Worm (Caenorhabditis elegans) whole organism, L4 larva: ENCODE results near the gene C52A10.3.
A peak's percentile ranks its signal among the peaks of the same experiment; 100 is the strongest.

ENCODE experiments used
- D1046.2 ChIP-seq: fragments of 200-800 bp; sonication (Bioruptor generic); IDR thresholded peaks from 2 replicates; pipeline ENCODE4 v1.3.6; 2022; ENCODE audit warnings: missing genetic modification characterization, missing compliant biosample characterization
- F26F4.8 ChIP-seq: fragments of 200-800 bp; sonication (Bioruptor generic); conservative IDR thresholded peaks from 2 replicates; pipeline ENCODE4 v1.3.6; 2022; ENCODE audit warnings: missing genetic modification characterization, missing compliant biosample characterization
- R02D3.7 ChIP-seq: fragments of 150-350 bp; sonication (generic microtip); optimal IDR thresholded peaks from 3 replicates; lab custom pipeline; 2014; ENCODE audit warnings: missing biosample characterization, missing genetic modification characterization
- T26A8.4 ChIP-seq: fragments of 200-800 bp; sonication (Bioruptor generic); IDR thresholded peaks from 2 replicates; pipeline ENCODE4 v1.3.6; 2022; ENCODE audit warnings: missing genetic modification characterization, missing compliant biosample characterization
- Y105C5A.15 ChIP-seq: fragments of 200-800 bp; sonication (Bioruptor generic); IDR thresholded peaks from 2 replicates; pipeline ENCODE4 v1.3.6; 2022; ENCODE audit warnings: missing genetic modification characterization, missing compliant biosample characterization
- Y48G9A.11 ChIP-seq: fragments of 200-800 bp; sonication (Bioruptor generic); IDR thresholded peaks from 2 replicates; pipeline ENCODE4 v1.3.6; 2022; ENCODE audit warnings: missing genetic modification reagents, missing genetic modification characterization, missing compliant biosample characterization
- Y75B8A.6 ChIP-seq: fragments of 200-800 bp; sonication (Bioruptor generic); IDR thresholded peaks from 2 replicates; pipeline ENCODE4 v1.3.6; 2022; ENCODE audit warnings: missing genetic modification reagents, missing genetic modification characterization, missing compliant biosample characterization
- ZK337.2 ChIP-seq: fragments of 200-800 bp; sonication (Bioruptor generic); IDR thresholded peaks from 2 replicates; pipeline ENCODE4 v1.3.6; 2022; ENCODE audit warnings: missing genetic modification reagents, missing genetic modification characterization, missing compliant biosample characterization
- aha-1 ChIP-seq: fragments of 150-350 bp; peaks from one replicate; lab custom pipeline; 2014; ENCODE audit warnings: missing biosample characterization, missing genetic modification characterization
- arid-1 ChIP-seq: fragments of 200-800 bp; sonication (Bioruptor generic); conservative IDR thresholded peaks from 2 replicates; pipeline ENCODE4 v1.3.6; 2022; ENCODE audit warnings: missing genetic modification reagents, missing genetic modification characterization, missing compliant biosample characterization
- ceh-20 ChIP-seq: fragments of 200-800 bp; sonication (Bioruptor generic); IDR thresholded peaks from 2 replicates; pipeline ENCODE4 v1.3.6; 2022; ENCODE audit warnings: missing genetic modification reagents, missing genetic modification characterization, missing compliant biosample characterization
- ceh-28 ChIP-seq: fragments of 150-350 bp; optimal IDR thresholded peaks from 2 replicates; lab custom pipeline; 2014; ENCODE audit warnings: missing biosample characterization, missing genetic modification reagents, missing genetic modification characterization
- ceh-32 ChIP-seq: sonication (generic microtip); optimal IDR thresholded peaks from 2 replicates; lab custom pipeline; 2016; ENCODE audit warnings: mild to moderate bottlenecking, missing genetic modification characterization, missing compliant biosample characterization; ENCODE audit not compliant: poor library complexity
- ceh-44 ChIP-seq: fragments of 200-800 bp; sonication (Bioruptor generic); IDR thresholded peaks from 2 replicates; pipeline ENCODE4 v1.3.6; 2022; ENCODE audit warnings: missing genetic modification reagents, missing genetic modification characterization, missing compliant biosample characterization
- ceh-62 ChIP-seq: sonication (generic microtip); optimal IDR thresholded peaks from 2 replicates; lab custom pipeline; 2017; ENCODE audit warnings: missing biosample characterization, missing genetic modification characterization
- ceh-82 ChIP-seq: sonication (generic microtip); optimal IDR thresholded peaks from 2 replicates; lab custom pipeline; 2017; ENCODE audit warnings: missing biosample characterization, missing genetic modification characterization
- cey-2 ChIP-seq: sonication (generic microtip); optimal IDR thresholded peaks from 3 replicates; lab custom pipeline; 2017; ENCODE audit warnings: missing genetic modification characterization, mild to moderate bottlenecking, missing compliant biosample characterization, antibody characterized with exemption, borderline replicate concordance; ENCODE audit not compliant: insufficient read depth
- ctbp-1 ChIP-seq: fragments of 200-800 bp; sonication (Bioruptor generic); IDR thresholded peaks from 2 replicates; pipeline ENCODE4 v1.3.6; 2022; ENCODE audit warnings: missing genetic modification reagents, missing genetic modification characterization, missing compliant biosample characterization
- daf-12 ChIP-seq: fragments of 150-350 bp; optimal IDR thresholded peaks from 2 replicates; lab custom pipeline; 2014; ENCODE audit warnings: missing biosample characterization, missing genetic modification reagents, missing genetic modification characterization
- dmd-8 ChIP-seq: fragments of 200-800 bp; sonication (Bioruptor generic); IDR thresholded peaks from 2 replicates; pipeline ENCODE4 v1.3.6; 2022; ENCODE audit warnings: missing genetic modification characterization, missing compliant biosample characterization
- dpl-1 ChIP-seq: fragments of 150-350 bp; optimal IDR thresholded peaks from 2 replicates; lab custom pipeline; 2014; ENCODE audit warnings: missing biosample characterization, missing genetic modification reagents, missing genetic modification characterization
- egl-27 ChIP-seq: sonication (generic microtip); optimal IDR thresholded peaks from 3 replicates; lab custom pipeline; 2017; ENCODE audit warnings: missing biosample characterization, missing genetic modification reagents, missing genetic modification characterization
- hmg-1.1 ChIP-seq: fragments of 200-800 bp; sonication (Bioruptor generic); IDR thresholded peaks from 2 replicates; pipeline ENCODE4 v1.3.6; 2022; ENCODE audit warnings: missing genetic modification reagents, missing genetic modification characterization, missing compliant biosample characterization
- lin-15B ChIP-seq: fragments of 150-350 bp; sonication (generic microtip); optimal IDR thresholded peaks from 3 replicates; lab custom pipeline; 2014; ENCODE audit warnings: missing biosample characterization, missing genetic modification characterization
- lin-38 ChIP-seq: fragments of 200-800 bp; sonication (Bioruptor generic); IDR thresholded peaks from 2 replicates; pipeline ENCODE4 v1.3.6; 2022; ENCODE audit warnings: missing genetic modification reagents, missing genetic modification characterization, missing compliant biosample characterization
- lsy-2 ChIP-seq, 2 experiments: fragments of 150-350 bp in 1 of 2; sonication (generic microtip) in 1 of 2; optimal IDR thresholded peaks; 2 replicates each; lab custom pipeline; 2014 to 2017; ENCODE audit warnings: missing biosample characterization in 2 of 2, missing genetic modification characterization in 2 of 2
- madf-5 ChIP-seq, 2 experiments: fragments of 200-800 bp; sonication (Bioruptor generic); IDR thresholded peaks; 2 replicates each; pipeline ENCODE4 v1.3.6; 2022; ENCODE audit warnings: missing compliant biosample characterization in 2 of 2, missing genetic modification characterization in 2 of 2
- madf-9 ChIP-seq: fragments of 200-800 bp; sonication (Bioruptor generic); conservative IDR thresholded peaks from 2 replicates; pipeline ENCODE4 v1.3.6; 2022; ENCODE audit warnings: missing genetic modification reagents, missing genetic modification characterization, missing compliant biosample characterization
- mep-1 ChIP-seq: fragments of 150-350 bp; sonication (generic microtip); optimal IDR thresholded peaks from 3 replicates; lab custom pipeline; 2014; ENCODE audit warnings: missing biosample characterization, missing genetic modification characterization
- mxl-3 ChIP-seq: fragments of 200-800 bp; sonication (Bioruptor generic); optimal IDR thresholded peaks from 2 replicates; lab custom pipeline; 2018; ENCODE audit warnings: mild to moderate bottlenecking, missing genetic modification characterization, missing compliant biosample characterization
- nhr-102 ChIP-seq: sonication (generic microtip); optimal IDR thresholded peaks from 2 replicates; lab custom pipeline; 2016; ENCODE audit warnings: mild to moderate bottlenecking, missing genetic modification characterization, moderate library complexity, missing compliant biosample characterization
- nhr-111 ChIP-seq: fragments of 200-800 bp; sonication (Bioruptor generic); optimal IDR thresholded peaks from 2 replicates; lab custom pipeline; 2018; ENCODE audit warnings: mild to moderate bottlenecking, missing genetic modification characterization, missing compliant biosample characterization
- nhr-237 ChIP-seq: sonication (generic microtip); optimal IDR thresholded peaks from 2 replicates; lab custom pipeline; 2017; ENCODE audit warnings: missing biosample characterization, missing genetic modification characterization
- nhr-41 ChIP-seq: fragments of 200-800 bp; sonication (Bioruptor generic); IDR thresholded peaks from 2 replicates; pipeline ENCODE4 v1.3.6; 2022; ENCODE audit warnings: missing genetic modification reagents, missing genetic modification characterization, missing compliant biosample characterization
- nhr-48 ChIP-seq: sonication (generic microtip); optimal IDR thresholded peaks from 2 replicates; lab custom pipeline; 2016; ENCODE audit warnings: mild to moderate bottlenecking, missing genetic modification characterization, missing compliant biosample characterization
- nhr-6 ChIP-seq: fragments of 150-350 bp; optimal IDR thresholded peaks from 2 replicates; lab custom pipeline; 2014; ENCODE audit warnings: missing biosample characterization, missing genetic modification characterization
- nhr-76 ChIP-seq: fragments of 150-350 bp; optimal IDR thresholded peaks from 2 replicates; lab custom pipeline; 2014; ENCODE audit warnings: missing biosample characterization, missing genetic modification characterization
- nhr-77 ChIP-seq: fragments of 150-350 bp; optimal IDR thresholded peaks from 2 replicates; lab custom pipeline; 2014; ENCODE audit warnings: missing biosample characterization, missing genetic modification characterization
- php-3 ChIP-seq: fragments of 200-800 bp; sonication (Bioruptor generic); IDR thresholded peaks from 2 replicates; pipeline ENCODE4 v1.3.6; 2022; ENCODE audit warnings: missing genetic modification reagents, missing genetic modification characterization, missing compliant biosample characterization
- pqm-1 ChIP-seq: sonication (generic microtip); optimal IDR thresholded peaks from 2 replicates; lab custom pipeline; 2017; ENCODE audit warnings: missing biosample characterization, missing genetic modification characterization
- rbr-2 ChIP-seq: sonication (generic microtip); optimal IDR thresholded peaks from 2 replicates; lab custom pipeline; 2016; ENCODE audit warnings: missing genotype, missing genetic modification characterization, missing compliant biosample characterization
- sdz-12 ChIP-seq: fragments of 200-800 bp; sonication (Bioruptor generic); optimal IDR thresholded peaks from 2 replicates; lab custom pipeline; 2018; ENCODE audit warnings: mild to moderate bottlenecking, missing genetic modification characterization, missing compliant biosample characterization
- set-16 ChIP-seq: fragments of 200-800 bp; sonication (Bioruptor generic); IDR thresholded peaks from 2 replicates; pipeline ENCODE4 v1.3.6; 2022; ENCODE audit warnings: missing genetic modification reagents, missing genetic modification characterization, missing compliant biosample characterization
- snpc-4 ChIP-seq: fragments of 150-350 bp; optimal IDR thresholded peaks from 2 replicates; lab custom pipeline; 2014; ENCODE audit warnings: missing biosample characterization, missing genetic modification characterization
- spr-3 ChIP-seq: fragments of 200-800 bp; sonication (Bioruptor generic); optimal IDR thresholded peaks from 2 replicates; lab custom pipeline; 2018; ENCODE audit warnings: mild to moderate bottlenecking, missing genetic modification characterization, missing compliant biosample characterization
- vab-7 ChIP-seq: fragments of 200-800 bp; sonication (Bioruptor generic); IDR thresholded peaks from 2 replicates; pipeline ENCODE4 v1.3.6; 2022; ENCODE audit warnings: missing genetic modification reagents, missing genetic modification characterization, missing compliant biosample characterization
- zag-1 ChIP-seq: fragments of 150-350 bp; optimal IDR thresholded peaks from 2 replicates; lab custom pipeline; 2014; ENCODE audit warnings: missing biosample characterization, missing genetic modification characterization
- zfp-3 ChIP-seq: fragments of 200-800 bp; sonication (Bioruptor generic); conservative IDR thresholded peaks from 2 replicates; pipeline ENCODE4 v1.3.6; 2022; ENCODE audit warnings: missing genetic modification reagents, missing genetic modification characterization, missing compliant biosample characterization

C52A10.3 gene

DNA sequence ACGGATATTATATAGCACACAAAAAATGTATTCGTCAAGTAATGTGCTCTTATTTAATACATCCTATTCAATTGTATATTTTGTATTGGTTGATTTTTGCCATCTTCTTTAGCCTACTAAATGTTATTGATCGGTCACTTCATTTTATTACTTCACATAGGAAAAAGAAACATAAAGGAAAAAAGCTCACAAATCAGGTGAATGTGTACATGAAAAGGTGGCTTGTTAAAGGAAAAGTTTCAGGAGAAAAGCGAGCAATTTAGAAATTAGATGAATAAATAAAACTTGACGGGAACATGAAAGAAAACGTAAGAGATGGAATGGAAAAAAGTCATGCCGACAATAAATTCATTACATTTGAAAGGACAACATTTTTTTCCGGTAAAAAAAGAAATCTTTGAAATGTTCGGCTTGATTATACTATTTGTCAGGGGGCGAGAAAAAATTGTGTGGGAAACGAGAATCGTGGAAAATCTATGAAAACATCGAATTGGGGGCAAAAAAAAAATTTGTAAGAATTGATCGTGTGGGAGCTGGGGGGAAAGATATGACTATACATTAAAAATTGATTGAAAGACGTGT, 36.2 kb upstream of the C52A10.3 start (continued):
- TF ChIP-seq lsy-2 (tag; optimal IDR thresholded peaks at IDR 0.05; lab: Kevin White, UChicago) (peak in 1 of 2 experiments; percentile 2), cey-2 (tag; lab: Kevin White, UChicago) (no peak), dmd-8 (GFP tag; lab: Robert Waterston, UW) (0 out of 2 replicates have a peak, but pooled peaks have one; percentile 22), zfp-3 (GFP tag; lab: Robert Waterston, UW) (peak; percentile 69; the same call in 1 of the 2 replicates), arid-1 (GFP tag; lab: Robert Waterston, UW) (no peak), madf-5 (GFP tag; IDR thresholded peaks at IDR 0.05; lab: Robert Waterston, UW) (no peak), zag-1 (tag; lab: Kevin White, UChicago) (no peak), T26A8.4 (GFP tag; lab: Robert Waterston, UW) (peak; percentile 66), ceh-82 (tag; lab: Kevin White, UChicago) (no peak), nhr-41 (GFP tag; lab: Robert Waterston, UW) (no peak), nhr-111 (peak; percentile 12)

DNA sequence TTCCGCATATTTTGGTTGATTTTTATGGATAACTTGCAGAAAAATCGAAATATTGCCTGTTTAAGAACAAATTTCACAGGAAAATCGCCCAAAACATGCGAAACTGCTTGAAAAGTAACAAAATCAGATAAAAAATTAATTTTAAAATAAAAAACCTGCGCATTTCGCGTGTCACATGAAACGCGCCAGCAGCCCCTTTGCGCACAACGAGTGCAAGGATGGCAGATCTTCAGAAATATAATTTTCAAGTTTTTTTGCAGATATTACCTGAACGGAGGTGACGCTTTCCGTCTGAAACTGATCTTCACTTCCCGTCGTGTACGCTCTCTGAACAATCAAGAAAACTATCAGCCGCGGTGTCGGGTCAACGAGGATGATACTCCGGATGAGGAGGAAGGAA, 35.7 kb upstream of the C52A10.3 start:
- no peak for TF ChIP-seq cey-2 (tag; lab: Kevin White, UChicago)
- no peak for TF ChIP-seq ceh-32 (tag; lab: Kevin White, UChicago)
- no peak for TF ChIP-seq pqm-1 (tag; lab: Kevin White, UChicago)
- TF ChIP-seq nhr-41 (GFP tag; lab: Robert Waterston, UW) = no peak
- no peak for TF ChIP-seq madf-9 (GFP tag; lab: Robert Waterston, UW)
- TF ChIP-seq dpl-1 (GFP tag; lab: Kevin White, UChicago) = peak; percentile 66
- TF ChIP-seq R02D3.7 = no peak
- TF ChIP-seq ZK337.2 (GFP tag; lab: Robert Waterston, UW) = no peak
- TF ChIP-seq daf-12 (tag; lab: Kevin White, UChicago) = no peak
- no peak for TF ChIP-seq vab-7
- TF ChIP-seq nhr-77 = no peak
- no peak for TF ChIP-seq Y105C5A.15
- no peak for TF ChIP-seq sdz-12 (GFP tag; lab: Kevin White, UChicago)
- no peak for TF ChIP-seq arid-1 (GFP tag; lab: Robert Waterston, UW)
- TF ChIP-seq egl-27 = no peak
- TF ChIP-seq ceh-62 (tag; lab: Kevin White, UChicago) = no peak
- peak; percentile 46 for TF ChIP-seq rbr-2 (tag; lab: Kevin White, UChicago)
- no peak for TF ChIP-seq aha-1
- no peak for TF ChIP-seq mxl-3 (GFP tag; lab: Kevin White, UChicago)
- no peak for TF ChIP-seq lin-15B
- no peak for TF ChIP-seq ceh-44 (GFP tag; lab: Robert Waterston, UW)
- TF ChIP-seq nhr-76 (tag; lab: Kevin White, UChicago) = no peak
- no peak for TF ChIP-seq nhr-102 (tag; lab: Kevin White, UChicago)
- no peak for TF ChIP-seq php-3 (GFP tag; lab: Robert Waterston, UW)
- TF ChIP-seq hmg-1.1 = peak; percentile 35
- TF ChIP-seq lsy-2 (tag; optimal IDR thresholded peaks at IDR 0.05; lab: Kevin White, UChicago) = peak in 1 of 2 experiments; percentile 72
- peak; percentile 13; the same call in 1 of the 2 replicates for TF ChIP-seq T26A8.4 (GFP tag; lab: Robert Waterston, UW)
- no peak for TF ChIP-seq nhr-48 (tag; lab: Kevin White, UChicago)
- no peak for TF ChIP-seq nhr-6 (tag; lab: Kevin White, UChicago)
- no peak for TF ChIP-seq set-16 (GFP tag; lab: Robert Waterston, UW)
- TF ChIP-seq D1046.2 (GFP tag; lab: Robert Waterston, UW) = no peak
- no peak for TF ChIP-seq ceh-28 (tag; lab: Kevin White, UChicago)
- no peak for TF ChIP-seq nhr-237 (tag; lab: Kevin White, UChicago)
- TF ChIP-seq lin-38 (GFP tag; lab: Robert Waterston, UW) = peak; percentile 77
- TF ChIP-seq ctbp-1 (GFP tag; lab: Robert Waterston, UW) = no peak
- no peak for TF ChIP-seq snpc-4 (tag; lab: Kevin White, UChicago)
- no peak for TF ChIP-seq F26F4.8 (GFP tag; lab: Robert Waterston, UW)
- no peak for TF ChIP-seq Y48G9A.11 (GFP tag; lab: Robert Waterston, UW)
- peak; percentile 33 for TF ChIP-seq spr-3
- TF ChIP-seq mep-1 (tag; lab: Kevin White, UChicago) = peak; percentile 34
- TF ChIP-seq zfp-3 (GFP tag; lab: Robert Waterston, UW) = no peak
- no peak for TF ChIP-seq ceh-20 (GFP tag; lab: Robert Waterston, UW)
- no peak for TF ChIP-seq Y75B8A.6 (GFP tag; lab: Robert Waterston, UW)
